Worm (Caenorhabditis elegans): ENCODE results near the gene srt-5.

DNA sequence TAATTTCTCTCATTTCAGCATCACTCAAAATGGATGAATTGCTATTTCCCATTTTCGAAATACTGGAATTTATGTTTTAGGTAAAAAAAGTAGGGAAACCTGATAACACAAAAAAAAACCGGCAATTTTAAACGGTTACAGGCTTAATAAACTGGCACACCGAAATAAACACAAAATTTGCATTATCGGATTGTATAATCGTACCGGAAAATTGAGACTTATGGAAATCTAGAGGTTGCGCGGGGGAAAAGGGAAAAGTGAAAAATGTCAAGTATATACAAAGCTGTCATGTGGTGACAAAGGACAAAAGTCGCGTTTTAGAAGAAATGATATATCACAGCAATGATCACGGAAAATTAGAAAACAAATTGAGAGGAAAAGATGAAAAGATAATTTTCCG, 41.4 kb downstream of the srt-5 start, which contains the start of gene chpf-2:
- TF ChIP-seq ztf-11 (tag; optimal IDR thresholded peaks at IDR 0.05) (no peak), egl-5 (tag; optimal IDR thresholded peaks at IDR 0.05) (no peak), elt-3 (tag; optimal IDR thresholded peaks at IDR 0.05) (no peak), nhr-28 (tag; optimal IDR thresholded peaks at IDR 0.05) (no peak), unc-62 (GFP tag; optimal IDR thresholded peaks at IDR 0.05) (no peak), fkh-2 (tag; optimal IDR thresholded peaks at IDR 0.05) (no peak), pha-4 (tag; optimal IDR thresholded peaks at IDR 0.05) (no peak), nhr-25 (tag; optimal IDR thresholded peaks at IDR 0.05) (no peak), pqm-1 (tag; optimal IDR thresholded peaks at IDR 0.05) (no peak), lin-39 (tag; optimal IDR thresholded peaks at IDR 0.05) (no peak)
